Fruit fly (Drosophila melanogaster) whole organism, larva: ENCODE measurements around the gene CG5664.

Source experiments
- noc ChIP-seq: fragments of 200-800 bp; sonication (Bioruptor generic); optimal IDR thresholded peaks from 3 replicates; lab custom pipeline; 2019; ENCODE audit warnings: missing biosample characterization, mild to moderate bottlenecking, missing genetic modification characterization, moderate library complexity

CG5664 gene

dm6 chr3L:21445704-21446103, 4.5 kb upstream of the CG5664 start, which contains the start of gene Syx7:
Gene Syx7, plus strand, starts transcription at chr3L:21445834.
- no peak for TF ChIP-seq noc (tag; lab: Kevin White, UChicago)

DNA sequence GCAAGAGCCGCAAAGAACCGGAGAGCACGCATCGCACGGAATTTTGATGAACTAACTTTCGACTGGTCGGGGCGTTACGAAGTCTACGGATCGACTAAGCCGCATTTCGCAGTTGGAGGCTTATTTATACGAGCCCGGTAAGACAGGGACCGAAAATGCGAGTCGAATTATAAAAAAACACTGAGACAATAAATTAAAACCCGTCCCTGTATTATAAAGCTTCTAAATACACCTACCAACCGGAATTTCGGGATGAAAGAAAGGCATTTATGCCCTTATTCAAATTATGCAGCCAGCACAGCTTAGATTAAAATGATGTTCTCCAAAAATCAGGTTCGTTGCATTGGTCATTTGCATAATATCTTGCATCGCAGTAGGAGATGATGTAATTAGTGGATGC, 3.6 kb upstream of the CG5664 start, which contains the start of gene Alp1:
Gene Alp1 (minus strand): TSS at position 101 of the 400 bp plus-strand sequence.
- TF ChIP-seq noc (tag; lab: Kevin White, UChicago), result no peak

dm6 chr3L:21436089-21436488, 5.1 kb downstream of the CG5664 start:
- TF ChIP-seq noc (tag; lab: Kevin White, UChicago), result no peak

DNA sequence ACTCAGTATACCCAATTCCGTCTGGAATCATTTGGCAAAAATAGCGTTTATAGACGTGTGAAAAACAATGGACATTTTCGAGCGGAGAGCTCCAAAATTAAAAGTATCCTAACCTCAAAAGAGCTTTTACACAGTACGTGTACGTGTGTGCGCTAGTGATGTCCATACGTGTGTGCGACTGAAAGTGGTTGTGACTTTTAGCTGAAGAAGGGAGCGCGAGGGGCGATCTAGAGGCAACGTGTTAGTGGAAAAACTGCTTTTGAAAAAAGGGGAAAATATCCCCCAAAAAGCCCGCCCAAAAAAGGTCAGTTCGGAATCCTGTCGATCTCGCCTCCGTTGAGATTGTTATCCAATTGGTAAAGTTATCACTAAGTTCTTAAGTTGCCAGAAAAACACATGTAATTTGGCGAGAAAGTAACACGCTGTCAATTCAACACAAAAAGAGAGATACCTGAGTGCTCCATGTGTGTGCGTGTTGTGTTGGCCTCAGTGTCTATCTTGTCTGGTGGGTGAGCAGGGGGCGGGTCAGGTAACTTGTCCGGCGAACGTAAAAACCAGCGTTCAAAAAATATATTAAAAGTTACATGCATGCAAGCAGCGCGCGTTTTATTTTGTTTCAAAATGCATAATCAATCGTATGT, 7.3 kb downstream of the CG5664 start:
- no peak for TF ChIP-seq noc (tag; lab: Kevin White, UChicago)

- TF ChIP-seq noc (tag; lab: Kevin White, UChicago), result peak; percentile 71
Observed at dm6 chr3L:21433098-21433497, 8.1 kb downstream of the CG5664 start, which contains the start of the genes barc and Aef1. Gene barc, minus strand, starts transcription at chr3L:21433134. Gene Aef1, plus strand, starts transcription at chr3L:21433422.

- no peak for TF ChIP-seq noc (tag; lab: Kevin White, UChicago)
Observed at dm6 chr3L:21427490-21427889, 13.7 kb downstream of the CG5664 start, which contains the start of gene CG33288. Gene CG33288, plus strand, starts transcription at chr3L:21427790.

dm6 chr3L:21417884-21418536, 23.2 kb downstream of the CG5664 start:
- peak; percentile 56 for TF ChIP-seq noc (tag; lab: Kevin White, UChicago)

- TF ChIP-seq noc (tag; lab: Kevin White, UChicago), result no peak
Observed at dm6 chr3L:21416921-21417447, 24.2 kb downstream of the CG5664 start.

DNA sequence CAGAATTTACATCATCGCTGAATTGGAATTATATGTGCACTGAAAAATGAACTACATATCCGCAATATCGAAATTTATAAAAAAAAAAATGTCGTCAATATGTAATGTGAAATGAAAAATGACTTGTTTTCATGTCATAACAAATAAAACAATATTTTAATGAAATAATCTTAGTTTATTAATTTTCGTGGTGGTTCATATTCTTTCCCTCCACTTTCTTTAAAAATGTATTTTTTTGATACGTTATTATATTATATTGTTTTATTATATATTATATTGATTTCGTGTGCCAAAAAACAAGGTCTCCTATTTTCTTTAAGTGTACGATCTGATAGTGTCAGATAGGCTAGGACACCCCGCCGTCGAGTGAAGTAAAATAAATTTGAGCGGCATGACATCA, 26.8 kb downstream of the CG5664 start:
- no peak for TF ChIP-seq noc (tag; lab: Kevin White, UChicago)

DNA sequence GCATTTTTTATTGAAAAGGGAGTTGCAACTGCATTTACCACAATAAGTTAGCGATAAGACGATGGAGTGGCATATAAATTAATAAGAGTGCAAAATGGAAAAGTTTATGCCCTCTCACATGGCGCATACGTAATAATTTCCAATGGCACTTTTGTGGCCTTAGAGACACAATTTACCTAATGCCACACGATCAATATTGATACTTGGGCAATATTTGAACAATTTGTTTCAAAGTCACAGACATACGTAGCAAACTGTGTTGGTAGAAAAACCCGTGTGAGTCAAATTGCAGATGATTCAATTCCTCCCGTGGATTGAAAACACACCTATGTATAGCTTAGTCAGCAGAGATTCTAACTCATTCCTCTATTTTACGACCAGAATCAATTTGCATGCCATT, 29.0 kb downstream of the CG5664 start:
- TF ChIP-seq noc (tag; lab: Kevin White, UChicago), result no peak

DNA sequence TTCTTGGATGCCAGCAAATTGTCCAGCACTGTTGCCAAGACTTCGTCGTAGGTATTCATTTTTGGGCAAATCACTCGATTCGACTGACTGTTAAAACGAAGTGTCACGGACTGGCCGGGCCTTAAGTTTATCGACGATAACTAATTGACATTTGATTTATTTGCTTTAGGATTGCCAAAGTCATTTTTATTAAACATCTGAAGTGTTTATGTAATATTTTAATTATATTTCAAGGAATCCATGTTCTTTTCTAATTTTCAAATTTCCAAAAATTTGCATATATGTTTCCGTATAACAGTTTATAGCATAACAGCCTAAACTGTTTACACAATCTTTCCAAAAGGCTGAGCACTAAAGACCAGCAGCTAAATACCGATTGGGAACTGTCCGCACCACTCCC, 34.5 kb downstream of the CG5664 start, which contains the start of gene sa:
Gene sa (minus strand): TSS at position 101 of the 400 bp plus-strand sequence.
- TF ChIP-seq noc (tag; lab: Kevin White, UChicago), result no peak

dm6 chr3L:21402552-21402951, 38.6 kb downstream of the CG5664 start:
- no peak for TF ChIP-seq noc (tag; lab: Kevin White, UChicago)

DNA sequence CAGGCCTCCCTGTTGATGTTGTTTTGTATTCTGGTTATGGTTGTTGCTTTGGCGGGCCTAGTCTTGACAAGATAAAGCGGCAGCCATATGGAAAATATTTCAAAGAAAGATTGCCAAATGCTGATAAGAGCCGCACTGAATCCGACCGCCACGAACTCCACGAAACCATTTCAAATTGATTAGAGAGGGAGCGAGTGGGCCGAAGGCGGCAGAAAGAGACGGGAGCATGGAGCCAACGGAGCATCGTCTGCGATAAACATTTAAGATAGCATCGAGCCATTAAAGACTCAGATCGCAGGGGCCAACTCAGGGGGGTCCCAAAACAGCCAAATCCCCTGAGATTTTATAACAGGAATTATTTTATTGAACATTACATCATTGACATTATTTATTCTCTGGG, 41.0 kb downstream of the CG5664 start:
- TF ChIP-seq noc (tag; lab: Kevin White, UChicago), result peak; percentile 32

- no peak for TF ChIP-seq noc (tag; lab: Kevin White, UChicago)
Observed at dm6 chr3L:21398156-21398555, 43.0 kb downstream of the CG5664 start.

DNA sequence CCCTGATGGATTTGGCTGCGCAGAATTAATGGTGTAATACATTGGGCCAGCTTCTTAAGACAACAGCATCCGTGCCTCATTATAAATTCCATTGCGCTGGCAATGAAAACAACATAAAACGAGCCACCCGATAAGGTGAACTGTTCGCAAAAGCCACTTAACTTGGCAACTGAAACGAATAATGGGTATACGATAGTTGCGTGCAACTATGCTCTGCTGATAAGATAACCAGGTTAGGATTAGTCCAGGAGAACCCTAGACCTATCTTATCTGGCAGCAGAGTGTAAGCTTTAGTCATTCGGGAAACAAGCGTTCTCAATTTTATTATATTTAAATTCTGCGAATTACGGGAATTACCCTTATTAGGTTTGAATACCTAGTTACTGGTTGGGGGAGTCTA, 50.7 kb downstream of the CG5664 start:
- TF ChIP-seq noc (tag; lab: Kevin White, UChicago), result no peak

DNA sequence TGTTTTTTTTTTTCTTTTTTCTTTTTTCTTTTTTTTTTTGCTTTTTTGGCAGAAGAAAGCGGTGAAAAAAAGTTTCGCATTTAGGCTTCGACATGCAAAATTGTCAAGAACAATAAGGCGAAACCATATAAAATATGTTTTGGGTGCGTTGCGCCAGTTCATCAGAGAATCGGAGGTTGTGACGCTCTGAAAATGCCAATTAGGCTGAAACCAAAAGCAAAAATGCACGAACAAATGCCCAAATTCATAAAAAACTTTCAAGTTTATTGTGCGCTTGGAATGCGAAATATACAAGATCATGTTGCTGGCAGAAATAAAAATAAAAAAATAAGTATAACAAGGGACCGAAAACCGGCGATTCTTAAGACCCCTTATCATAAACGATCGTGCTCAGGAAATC, 51.4 kb downstream of the CG5664 start:
- TF ChIP-seq noc (tag; lab: Kevin White, UChicago), result no peak
